Fruit fly (Drosophila melanogaster) whole organism, embryonic: Measurements from ENCODE around the gene vsg.
A peak's percentile ranks its signal among the peaks of the same experiment; 100 is the strongest.

Experiments
- Antp ChIP-seq: fragments of 200-800 bp; sonication (Bioruptor generic); optimal IDR thresholded peaks from 3 replicates; lab custom pipeline; 2016; ENCODE audit warnings: missing biosample characterization, missing genetic modification characterization
- Asciz ChIP-seq: fragments of 200-800 bp; sonication (Bioruptor generic); optimal IDR thresholded peaks from 2 replicates; lab custom pipeline; 2017; ENCODE audit warnings: missing biosample characterization, mild to moderate bottlenecking, missing genetic modification characterization, missing genetic modification reagents
- Atf3 ChIP-seq: fragments of 200-800 bp; sonication (Bioruptor generic); optimal IDR thresholded peaks from 3 replicates; lab custom pipeline; 2016; ENCODE audit warnings: missing biosample characterization, missing genetic modification characterization
- Awh ChIP-seq: fragments of 200-800 bp; sonication (Bioruptor generic); IDR thresholded peaks from 2 replicates; pipeline ENCODE4, ENCODE4 v1.3.6; 2022; ENCODE audit warnings: missing biosample characterization, missing genetic modification characterization
- CG10274 ChIP-seq: fragments of 200-800 bp; sonication (Bioruptor generic); optimal IDR thresholded peaks from 3 replicates; lab custom pipeline; 2017; ENCODE audit warnings: missing biosample characterization, mild to moderate bottlenecking, missing genetic modification characterization
- CG11723 ChIP-seq: fragments of 200-800 bp; sonication (Bioruptor generic); optimal IDR thresholded peaks from 2 replicates; lab custom pipeline; 2017; ENCODE audit warnings: missing biosample characterization, mild to moderate bottlenecking, missing genetic modification characterization
- CG12104 ChIP-seq: fragments of 200-800 bp; sonication (Bioruptor generic); optimal IDR thresholded peaks from 3 replicates; lab custom pipeline; 2016; ENCODE audit warnings: missing biosample characterization, missing genetic modification characterization
- CG13624 ChIP-seq: fragments of 200-800 bp; sonication (Bioruptor generic); optimal IDR thresholded peaks from 2 replicates; lab custom pipeline; 2016; ENCODE audit warnings: missing biosample characterization, missing genetic modification characterization
- CG14710 ChIP-seq: fragments of 200-800 bp; sonication (Bioruptor generic); optimal IDR thresholded peaks from 3 replicates; lab custom pipeline; 2019; ENCODE audit warnings: missing biosample characterization, mild to moderate bottlenecking, missing genetic modification characterization, moderate library complexity
- CG15514 ChIP-seq: fragments of 200-800 bp; sonication (Bioruptor generic); optimal IDR thresholded peaks from 3 replicates; lab custom pipeline; 2017; ENCODE audit warnings: missing biosample characterization, missing genetic modification characterization, mild to moderate bottlenecking, moderate library complexity, missing genetic modification reagents
- CG1832 ChIP-seq: fragments of 200-800 bp; sonication (Bioruptor generic); optimal IDR thresholded peaks from 2 replicates; lab custom pipeline; 2017; ENCODE audit warnings: missing biosample characterization, mild to moderate bottlenecking, missing genetic modification characterization, inconsistent platforms
- CG18476 ChIP-seq: fragments of 200-800 bp; sonication (Bioruptor generic); optimal IDR thresholded peaks from 2 replicates; lab custom pipeline; 2016; ENCODE audit warnings: missing biosample characterization, mild to moderate bottlenecking, missing genetic modification characterization
- CG18764 ChIP-seq: fragments of 200-800 bp; sonication (Bioruptor generic); optimal IDR thresholded peaks from 3 replicates; lab custom pipeline; 2016; ENCODE audit warnings: missing biosample characterization, missing genetic modification characterization
- CG3281 ChIP-seq: fragments of 200-800 bp; sonication (Bioruptor generic); optimal IDR thresholded peaks from 3 replicates; lab custom pipeline; 2017; ENCODE audit warnings: missing biosample characterization, mild to moderate bottlenecking, missing genetic modification characterization
- CG33557 ChIP-seq: fragments of 200-800 bp; sonication (Bioruptor generic); optimal IDR thresholded peaks from 2 replicates; lab custom pipeline; 2019; ENCODE audit warnings: missing biosample characterization, mild to moderate bottlenecking, missing genetic modification characterization, moderate library complexity
- CG3847 ChIP-seq: fragments of 200-800 bp; sonication (Bioruptor generic); IDR thresholded peaks from 2 replicates; pipeline ENCODE4 v1.3.6; 2022; ENCODE audit warnings: missing biosample characterization, missing genetic modification characterization
- CG5953 ChIP-seq: fragments of 200-800 bp; sonication (Bioruptor generic); IDR thresholded peaks from 2 replicates; pipeline ENCODE4 v1.3.6; 2022; ENCODE audit warnings: missing biosample characterization, missing genetic modification characterization
- CG6791 ChIP-seq: fragments of 200-800 bp; sonication (Bioruptor generic); IDR thresholded peaks from 3 replicates; pipeline ENCODE4 v1.3.6; 2022; ENCODE audit warnings: missing biosample characterization, missing genetic modification characterization; ENCODE audit not compliant: partially characterized antibody
- CG7745 ChIP-seq: fragments of 200-800 bp; sonication (Bioruptor generic); optimal IDR thresholded peaks from 2 replicates; lab custom pipeline; 2018; ENCODE audit warnings: missing biosample characterization, mild to moderate bottlenecking, missing genetic modification characterization, moderate library complexity
- CG8281 ChIP-seq: fragments of 200-800 bp; sonication (Bioruptor generic); optimal IDR thresholded peaks from 2 replicates; lab custom pipeline; 2018; ENCODE audit warnings: missing biosample characterization, mild to moderate bottlenecking, missing genetic modification characterization, moderate library complexity
- CG9609 ChIP-seq: fragments of 200-800 bp; sonication (Bioruptor generic); optimal IDR thresholded peaks from 3 replicates; lab custom pipeline; 2016; ENCODE audit warnings: missing biosample characterization, missing genetic modification characterization
- CG9727 ChIP-seq: fragments of 200-800 bp; sonication (Bioruptor generic); optimal IDR thresholded peaks from 3 replicates; lab custom pipeline; 2017; ENCODE audit warnings: missing biosample characterization, mild to moderate bottlenecking, missing genetic modification characterization
- Dll ChIP-seq: fragments of 200-800 bp; sonication (Bioruptor generic); IDR thresholded peaks from 4 replicates; pipeline ENCODE4 v1.3.6; 2022; ENCODE audit warnings: missing biosample characterization, missing genetic modification characterization; ENCODE audit not compliant: partially characterized antibody
- Ets65A ChIP-seq: fragments of 200-800 bp; sonication (Bioruptor generic); peaks from one replicate; lab custom pipeline; 2016; ENCODE audit warnings: missing biosample characterization, missing genetic modification characterization
- GATAe ChIP-seq: fragments of 200-800 bp; sonication (Bioruptor generic); conservative IDR thresholded peaks from 2 replicates; pipeline ENCODE4 v1.3.6; 2022; ENCODE audit warnings: missing biosample characterization, missing genetic modification characterization
- HLH3B ChIP-seq: fragments of 200-800 bp; sonication (Bioruptor generic); IDR thresholded peaks from 2 replicates; pipeline ENCODE4 v1.3.6; 2022; ENCODE audit warnings: missing biosample characterization, missing genetic modification characterization
- HLH4C ChIP-seq: fragments of 200-800 bp; sonication (Bioruptor generic); IDR thresholded peaks from 3 replicates; pipeline ENCODE4 v1.3.6; 2022; ENCODE audit warnings: missing biosample characterization, missing genetic modification characterization; ENCODE audit not compliant: partially characterized antibody
- HmgD ChIP-seq: fragments of 200-800 bp; sonication (Bioruptor generic); optimal IDR thresholded peaks from 3 replicates; lab custom pipeline; 2016; ENCODE audit warnings: missing biosample characterization, missing genetic modification characterization
- Hmx ChIP-seq: fragments of 200-800 bp; sonication (Bioruptor generic); optimal IDR thresholded peaks from 2 replicates; lab custom pipeline; 2016; ENCODE audit warnings: missing biosample characterization, missing genetic modification characterization
- Oli ChIP-seq: fragments of 200-800 bp; sonication (Bioruptor generic); optimal IDR thresholded peaks from 2 replicates; lab custom pipeline; 2018; ENCODE audit warnings: missing biosample characterization, mild to moderate bottlenecking, missing genetic modification characterization, moderate library complexity
- Pdp1 ChIP-seq, 2 experiments: fragments of 200-800 bp; sonication (Bioruptor generic); optimal IDR thresholded peaks; 3 replicates each; lab custom pipeline; 2016; ENCODE audit warnings: missing biosample characterization in 2 of 2, missing genetic modification characterization in 2 of 2, mild to moderate bottlenecking in 1 of 2, moderate library complexity in 1 of 2
- Sin3A ChIP-seq: fragments of >200 bp; optimal IDR thresholded peaks from 2 replicates; lab custom pipeline; 2018
- Spps ChIP-seq: fragments of 200-800 bp; sonication (Bioruptor generic); optimal IDR thresholded peaks from 2 replicates; lab custom pipeline; 2018; ENCODE audit warnings: missing biosample characterization, mild to moderate bottlenecking, missing genetic modification characterization
- Sry-δ ChIP-seq: fragments of 200-800 bp; sonication (Bioruptor generic); optimal IDR thresholded peaks from 2 replicates; lab custom pipeline; 2016; ENCODE audit warnings: missing biosample characterization, missing genetic modification characterization
- Tbp ChIP-seq: fragments of >200 bp; optimal IDR thresholded peaks from 2 replicates; lab custom pipeline; 2018; ENCODE audit warnings: missing biosample characterization, missing genetic modification characterization
- bbx ChIP-seq: fragments of 200-800 bp; sonication (Bioruptor generic); IDR thresholded peaks from 2 replicates; pipeline ENCODE4 v1.3.6; 2022; ENCODE audit warnings: missing biosample characterization, missing genetic modification characterization; ENCODE audit not compliant: partially characterized antibody
- bigmax ChIP-seq: fragments of 200-800 bp; sonication (Bioruptor generic); optimal IDR thresholded peaks from 2 replicates; lab custom pipeline; 2018; ENCODE audit warnings: missing biosample characterization, mild to moderate bottlenecking, missing genetic modification characterization
- crol ChIP-seq: fragments of 200-800 bp; sonication (Bioruptor generic); IDR thresholded peaks from 2 replicates; pipeline ENCODE4 v1.3.6; 2022; ENCODE audit warnings: missing biosample characterization, missing genetic modification characterization
- dm ChIP-seq: fragments of 200-800 bp; sonication (Bioruptor generic); optimal IDR thresholded peaks from 3 replicates; lab custom pipeline; 2016; ENCODE audit warnings: missing biosample characterization, missing genetic modification characterization
- dmrt11E ChIP-seq: fragments of 200-800 bp; sonication (Bioruptor generic); optimal IDR thresholded peaks from 3 replicates; lab custom pipeline; 2018; ENCODE audit warnings: missing biosample characterization, mild to moderate bottlenecking, missing genetic modification characterization, moderate library complexity
- esg ChIP-seq: fragments of 200-800 bp; sonication (Bioruptor generic); conservative IDR thresholded peaks from 2 replicates; pipeline ENCODE4 v1.3.6; 2022; ENCODE audit warnings: missing biosample characterization, missing genetic modification characterization
- hb ChIP-seq: fragments of 200-800 bp; sonication (Bioruptor generic); IDR thresholded peaks from 3 replicates; pipeline ENCODE4 v1.3.6; 2022; ENCODE audit warnings: missing biosample characterization, missing genetic modification characterization; ENCODE audit not compliant: partially characterized antibody
- ken ChIP-seq: fragments of 200-800 bp; sonication (Bioruptor generic); IDR thresholded peaks from 3 replicates; pipeline ENCODE4 v1.3.6; 2022; ENCODE audit warnings: missing biosample characterization, missing genetic modification characterization
- klu ChIP-seq: fragments of 200-800 bp; sonication (Bioruptor generic); IDR thresholded peaks from 2 replicates; pipeline ENCODE4 v1.3.6; 2022; ENCODE audit warnings: missing biosample characterization, missing genetic modification characterization
- pita ChIP-seq: fragments of 200-800 bp; sonication (Bioruptor generic); optimal IDR thresholded peaks from 2 replicates; lab custom pipeline; 2017; ENCODE audit warnings: missing biosample characterization, mild to moderate bottlenecking, missing genetic modification characterization
- row ChIP-seq: fragments of 200-800 bp; sonication (Bioruptor generic); IDR thresholded peaks from 3 replicates; pipeline ENCODE4 v1.3.6; 2022; ENCODE audit warnings: missing biosample characterization, missing genetic modification characterization
- tio ChIP-seq: fragments of 200-800 bp; sonication (Bioruptor generic); optimal IDR thresholded peaks from 2 replicates; lab custom pipeline; 2017; ENCODE audit warnings: missing biosample characterization, missing genetic modification characterization, inconsistent platforms
- tll ChIP-seq, 2 experiments: fragments of 200-800 bp in 1 of 2; fragments of >200 bp in 1 of 2; sonication (Bioruptor generic) in 1 of 2; optimal IDR thresholded peaks; 2 replicates each; lab custom pipeline; 2017 to 2019; ENCODE audit warnings: missing biosample characterization in 2 of 2, missing genetic modification characterization in 2 of 2, mild to moderate bottlenecking in 1 of 2, moderate library complexity in 1 of 2
- tna ChIP-seq: fragments of 200-800 bp; sonication (Bioruptor generic); IDR thresholded peaks from 2 replicates; pipeline ENCODE4 v1.3.6; 2022; ENCODE audit warnings: missing biosample characterization, missing genetic modification characterization; ENCODE audit not compliant: partially characterized antibody
- tup ChIP-seq: fragments of 200-800 bp; sonication (Bioruptor generic); optimal IDR thresholded peaks from 2 replicates; lab custom pipeline; 2016; ENCODE audit warnings: missing biosample characterization, mild to moderate bottlenecking, missing genetic modification characterization, moderate library complexity
- vvl ChIP-seq: fragments of 200-800 bp; sonication (Bioruptor generic); IDR thresholded peaks from 2 replicates; pipeline ENCODE4 v1.3.6; 2022; ENCODE audit warnings: missing biosample characterization, missing genetic modification characterization
- yki ChIP-seq: fragments of >200 bp; optimal IDR thresholded peaks from 3 replicates; lab custom pipeline; 2018

Gene vsg

DNA sequence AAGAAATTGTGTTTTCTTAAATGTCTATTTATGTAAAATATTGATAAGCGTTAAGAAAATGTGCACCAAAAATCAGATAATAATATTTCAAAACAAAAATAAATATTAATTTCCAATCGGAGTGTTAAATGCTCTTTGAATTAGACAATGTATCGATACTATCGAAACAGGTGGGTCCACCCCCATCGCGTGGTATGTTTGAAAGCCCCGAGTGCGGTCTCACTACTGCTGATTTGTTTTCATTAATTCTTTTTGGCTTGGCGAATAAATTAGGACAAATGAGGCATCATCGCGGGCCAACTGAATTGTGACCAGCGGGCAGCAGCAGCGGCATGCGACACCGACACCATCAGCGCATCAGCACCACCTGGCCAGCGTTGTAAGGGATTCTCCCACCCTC is 12.6 kb downstream of the vsg start, which contains the start of gene Naa60:
TSS of gene Naa60 (plus strand) at position 189 of the 400 bp plus-strand sequence.
- TF ChIP-seq bigmax (GFP tag; lab: Kevin White, UChicago) (no peak), CG1832 (no peak), CG15514 (peak; percentile 71), Tbp (GFP tag; lab: Kevin White, UChicago) (no peak), Awh (GFP tag; lab: Robert Waterston, UW) (no peak), CG18476 (GFP tag; lab: Kevin White, UChicago) (no peak), crol (GFP tag; lab: Robert Waterston, UW) (no peak), CG7745 (tag; lab: Kevin White, UChicago) (no peak), CG12104 (GFP tag; lab: Kevin White, UChicago) (no peak), pita (GFP tag; lab: Kevin White, UChicago) (no peak), CG8281 (tag; lab: Kevin White, UChicago) (no peak), CG3281 (GFP tag; lab: Kevin White, UChicago) (no peak), Sry-δ (peak; percentile 85), CG14710 (tag; lab: Kevin White, UChicago) (peak; percentile 33), CG5953 (GFP tag; lab: Robert Waterston, UW) (no peak), HLH4C (GFP tag; lab: Robert Waterston, UW) (peak; percentile 84), CG10274 (GFP tag; lab: Kevin White, UChicago) (no peak), row (peak; percentile 69), Spps (tag; lab: Kevin White, UChicago) (no peak), Dll (GFP tag; lab: Robert Waterston, UW) (peak; percentile 93), bbx (GFP tag; lab: Robert Waterston, UW) (peak; percentile 90), dmrt11E (no peak), esg (GFP tag; lab: Robert Waterston, UW) (no peak), klu (GFP tag; lab: Robert Waterston, UW) (no peak), ken (GFP tag; lab: Robert Waterston, UW) (no peak), tna (GFP tag; lab: Robert Waterston, UW) (peak; percentile 74), CG33557 (GFP tag; lab: Kevin White, UChicago) (no peak), CG9609 (GFP tag; lab: Kevin White, UChicago) (no peak), vvl (no peak; the same call in none of the 2 replicates), Pdp1 (GFP tag; optimal IDR thresholded peaks at IDR 0.05; lab: Kevin White, UChicago) (peak in 1 of 2 experiments; percentile 24), CG9727 (no peak), HmgD (GFP tag; lab: Kevin White, UChicago) (no peak), hb (GFP tag; lab: Robert Waterston, UW) (peak; percentile 70; the same call in 2 of the 3 replicates), Antp (GFP tag; lab: Kevin White, UChicago) (no peak), Oli (no peak), CG11723 (GFP tag; lab: Kevin White, UChicago) (no peak), tup (GFP tag; lab: Kevin White, UChicago) (no peak), Sin3A (lab: Kevin White, UChicago) (no peak), Ets65A (GFP tag; lab: Kevin White, UChicago) (no peak), tll (GFP tag; optimal IDR thresholded peaks at IDR 0.05; lab: Kevin White, UChicago) (no peak), tio (no peak), HLH3B (GFP tag; lab: Robert Waterston, UW) (no peak), CG18764 (GFP tag; lab: Kevin White, UChicago) (no peak), Atf3 (no peak), GATAe (GFP tag; lab: Robert Waterston, UW) (no peak), CG3847 (GFP tag; lab: Robert Waterston, UW) (no peak), Hmx (no peak), Asciz (GFP tag; lab: Kevin White, UChicago) (no peak), dm (GFP tag; lab: Kevin White, UChicago) (no peak), CG13624 (no peak), CG6791 (GFP tag; lab: Robert Waterston, UW) (peak; percentile 88), yki (no peak)
